Worm (Caenorhabditis elegans) whole organism, L1 larva: ENCODE measurements around the gene rps-14.

Experiments
- fkh-10 ChIP-seq: sonication (generic microtip); optimal IDR thresholded peaks from 2 replicates; lab custom pipeline; 2017; ENCODE audit warnings: missing biosample characterization, missing genetic modification reagents, missing genetic modification characterization
- hlh-4 ChIP-seq: sonication (generic microtip); optimal IDR thresholded peaks from 2 replicates; lab custom pipeline; 2016; ENCODE audit warnings: mild to moderate bottlenecking, missing genetic modification characterization, missing compliant biosample characterization
- nhr-11 ChIP-seq: fragments of 150-350 bp; optimal IDR thresholded peaks from 2 replicates; lab custom pipeline; 2014; ENCODE audit warnings: missing biosample characterization, missing genetic modification characterization
- snpc-4 ChIP-seq: fragments of 150-350 bp; optimal IDR thresholded peaks from 2 replicates; lab custom pipeline; 2014; ENCODE audit warnings: missing biosample characterization, missing genetic modification characterization
- sox-4 ChIP-seq: sonication (generic microtip); optimal IDR thresholded peaks from 2 replicates; lab custom pipeline; 2016; ENCODE audit warnings: missing genetic modification characterization, missing compliant biosample characterization
- zag-1 ChIP-seq: fragments of 150-350 bp; optimal IDR thresholded peaks from 2 replicates; lab custom pipeline; 2014; ENCODE audit warnings: missing biosample characterization, missing genetic modification characterization

ce11 chrIII:7203130-7203775 lies 23.9 kb upstream of the rps-14 start:
- no peak for TF ChIP-seq fkh-10 (GFP tag; lab: Kevin White, UChicago)
- TF ChIP-seq hlh-4 (tag; lab: Kevin White, UChicago): no peak
- no peak for TF ChIP-seq snpc-4 (tag; lab: Kevin White, UChicago)
- TF ChIP-seq nhr-11 (tag; lab: Kevin White, UChicago): no peak
- no peak for TF ChIP-seq sox-4 (tag; lab: Kevin White, UChicago)
- no peak for TF ChIP-seq zag-1
